Fruit fly (Drosophila melanogaster) whole organism, embryonic: ENCODE data around the gene CG11986.

Experiments
- Ada2b ChIP-seq: fragments of 200-800 bp; sonication (Bioruptor generic); IDR thresholded peaks from 2 replicates; pipeline ENCODE4 v1.3.6; 2022; ENCODE audit warnings: missing biosample characterization, missing genetic modification characterization
- CG11560 ChIP-seq: fragments of 200-800 bp; sonication (Bioruptor generic); IDR thresholded peaks from 3 replicates; pipeline ENCODE4 v1.3.6; 2022; ENCODE audit warnings: missing biosample characterization, missing genetic modification characterization
- CG13287 ChIP-seq: fragments of 200-800 bp; sonication (Bioruptor generic); IDR thresholded peaks from 2 replicates; pipeline ENCODE4 v1.3.6; 2022; ENCODE audit warnings: missing biosample characterization, missing genetic modification characterization; ENCODE audit not compliant: partially characterized antibody
- CG13296 ChIP-seq: fragments of 200-800 bp; sonication (Bioruptor generic); optimal IDR thresholded peaks from 3 replicates; lab custom pipeline; 2018; ENCODE audit warnings: missing biosample characterization, mild to moderate bottlenecking, missing genetic modification characterization
- CG13775 ChIP-seq: fragments of 200-800 bp; sonication (Bioruptor generic); optimal IDR thresholded peaks from 3 replicates; lab custom pipeline; 2017; ENCODE audit warnings: missing biosample characterization, mild to moderate bottlenecking, missing genetic modification characterization
- CG15514 ChIP-seq: fragments of 200-800 bp; sonication (Bioruptor generic); optimal IDR thresholded peaks from 3 replicates; lab custom pipeline; 2017; ENCODE audit warnings: missing biosample characterization, missing genetic modification characterization, mild to moderate bottlenecking, moderate library complexity, missing genetic modification reagents
- CG1647 ChIP-seq: fragments of 200-800 bp; sonication (Bioruptor generic); optimal IDR thresholded peaks from 3 replicates; lab custom pipeline; 2016; ENCODE audit warnings: missing biosample characterization, missing genetic modification characterization
- CG2120 ChIP-seq: fragments of 200-800 bp; sonication (Bioruptor generic); optimal IDR thresholded peaks from 3 replicates; lab custom pipeline; 2016; ENCODE audit warnings: missing biosample characterization, missing genetic modification characterization
- CG2202 ChIP-seq: fragments of 200-800 bp; sonication (Bioruptor generic); optimal IDR thresholded peaks from 2 replicates; lab custom pipeline; 2018; ENCODE audit warnings: missing biosample characterization, mild to moderate bottlenecking, missing genetic modification characterization
- CG31388 ChIP-seq: fragments of 200-800 bp; sonication (Bioruptor generic); optimal IDR thresholded peaks from 2 replicates; lab custom pipeline; 2016; ENCODE audit warnings: missing biosample characterization, missing genetic modification characterization
- CG3407 ChIP-seq: fragments of 200-800 bp; sonication (Bioruptor generic); optimal IDR thresholded peaks from 2 replicates; lab custom pipeline; 2018; ENCODE audit warnings: missing biosample characterization, mild to moderate bottlenecking, missing genetic modification characterization
- CG34376 ChIP-seq: fragments of 200-800 bp; sonication (Bioruptor generic); optimal IDR thresholded peaks from 2 replicates; lab custom pipeline; 2018; ENCODE audit warnings: missing biosample characterization, mild to moderate bottlenecking, missing genetic modification characterization
- CG42726 ChIP-seq: fragments of 200-800 bp; sonication (Bioruptor generic); IDR thresholded peaks from 2 replicates; pipeline ENCODE4 v1.3.6; 2022; ENCODE audit warnings: missing biosample characterization, missing genetic modification characterization; ENCODE audit not compliant: partially characterized antibody
- CG4617 ChIP-seq: fragments of 200-800 bp; sonication (Bioruptor generic); optimal IDR thresholded peaks from 3 replicates; lab custom pipeline; 2016; ENCODE audit warnings: missing biosample characterization, missing genetic modification characterization, borderline replicate concordance
- CG6654 ChIP-seq: fragments of 200-800 bp; sonication (Bioruptor generic); optimal IDR thresholded peaks from 2 replicates; lab custom pipeline; 2017; ENCODE audit warnings: missing biosample characterization, mild to moderate bottlenecking, missing genetic modification characterization
- CG7271 ChIP-seq: fragments of 200-800 bp; sonication (Bioruptor generic); optimal IDR thresholded peaks from 2 replicates; lab custom pipeline; 2018; ENCODE audit warnings: missing biosample characterization, mild to moderate bottlenecking, missing genetic modification characterization, moderate library complexity
- CG7357 ChIP-seq: fragments of 200-800 bp; sonication (Bioruptor generic); IDR thresholded peaks from 3 replicates; pipeline ENCODE4 v1.3.6; 2022; ENCODE audit warnings: missing biosample characterization, missing genetic modification characterization
- CG7928 ChIP-seq: fragments of 200-800 bp; sonication (Bioruptor generic); optimal IDR thresholded peaks from 2 replicates; lab custom pipeline; 2017; ENCODE audit warnings: missing biosample characterization, mild to moderate bottlenecking, missing genetic modification characterization
- CG8388 ChIP-seq: fragments of 200-800 bp; sonication (Bioruptor generic); optimal IDR thresholded peaks from 2 replicates; lab custom pipeline; 2019; ENCODE audit warnings: missing biosample characterization, mild to moderate bottlenecking, missing genetic modification characterization, moderate library complexity
- CHES-1-like ChIP-seq: fragments of 200-800 bp; sonication (Bioruptor generic); optimal IDR thresholded peaks from 2 replicates; lab custom pipeline; 2016; ENCODE audit warnings: missing biosample characterization, missing genetic modification characterization
- Gug ChIP-seq: fragments of 200-800 bp; sonication (Bioruptor generic); IDR thresholded peaks from 4 replicates; pipeline ENCODE4 v1.3.6; 2022; ENCODE audit warnings: missing biosample characterization, missing genetic modification characterization
- HmgD ChIP-seq: fragments of 200-800 bp; sonication (Bioruptor generic); optimal IDR thresholded peaks from 3 replicates; lab custom pipeline; 2016; ENCODE audit warnings: missing biosample characterization, missing genetic modification characterization
- Hmr ChIP-seq: fragments of 200-800 bp; sonication (Bioruptor generic); optimal IDR thresholded peaks from 3 replicates; lab custom pipeline; 2017; ENCODE audit warnings: mild to moderate bottlenecking, missing biosample characterization, missing genetic modification reagents, missing genetic modification characterization
- Hr78 ChIP-seq, 2 experiments: fragments of 200-800 bp in 1 of 2; fragments of >200 bp in 1 of 2; sonication (Bioruptor generic) in 1 of 2; optimal IDR thresholded peaks; 2 replicates each; lab custom pipeline; 2017 to 2019; ENCODE audit warnings: missing biosample characterization in 2 of 2, missing genetic modification characterization in 2 of 2, mild to moderate bottlenecking in 1 of 2, moderate library complexity in 1 of 2
- MESR4 ChIP-seq: fragments of 200-800 bp; sonication (Bioruptor generic); optimal IDR thresholded peaks from 2 replicates; lab custom pipeline; 2018; ENCODE audit warnings: missing biosample characterization, mild to moderate bottlenecking, missing genetic modification characterization, moderate library complexity
- Meics ChIP-seq: fragments of 200-800 bp; sonication (Bioruptor generic); optimal IDR thresholded peaks from 2 replicates; lab custom pipeline; 2017; ENCODE audit warnings: missing biosample characterization, mild to moderate bottlenecking, missing genetic modification characterization
- Oaz ChIP-seq: fragments of 200-800 bp; sonication (Bioruptor generic); IDR thresholded peaks from 2 replicates; pipeline ENCODE4 v1.3.6; 2022; ENCODE audit warnings: missing biosample characterization, missing genetic modification characterization
- PHDP ChIP-seq: fragments of 200-800 bp; sonication (Bioruptor generic); optimal IDR thresholded peaks from 3 replicates; lab custom pipeline; 2018; ENCODE audit warnings: missing biosample characterization, mild to moderate bottlenecking, missing genetic modification characterization, moderate library complexity
- abd-A ChIP-seq: fragments of 200-800 bp; sonication (Bioruptor generic); optimal IDR thresholded peaks from 3 replicates; lab custom pipeline; 2019; ENCODE audit warnings: missing biosample characterization, mild to moderate bottlenecking, missing genetic modification characterization, moderate library complexity
- cas ChIP-seq: fragments of 200-800 bp; sonication (Bioruptor generic); IDR thresholded peaks from 2 replicates; pipeline ENCODE4 v1.3.6; 2022; ENCODE audit warnings: missing biosample characterization, missing genetic modification characterization
- caup ChIP-seq: fragments of 200-800 bp; sonication (Bioruptor generic); optimal IDR thresholded peaks from 3 replicates; lab custom pipeline; 2017; ENCODE audit warnings: missing biosample characterization, mild to moderate bottlenecking, missing genetic modification characterization, moderate library complexity; ENCODE audit not compliant: severe bottlenecking
- cg ChIP-seq: fragments of 200-800 bp; sonication (Bioruptor generic); optimal IDR thresholded peaks from 3 replicates; lab custom pipeline; 2019; ENCODE audit warnings: missing biosample characterization, mild to moderate bottlenecking, missing genetic modification characterization, moderate library complexity
- disco-r ChIP-seq: fragments of 200-800 bp; sonication (Bioruptor generic); optimal IDR thresholded peaks from 2 replicates; lab custom pipeline; 2016; ENCODE audit warnings: missing biosample characterization, missing genetic modification characterization
- ems ChIP-seq: fragments of 200-800 bp; sonication (Bioruptor generic); optimal IDR thresholded peaks from 3 replicates; lab custom pipeline; 2016; ENCODE audit warnings: missing biosample characterization, missing genetic modification characterization
- ftz-f1 ChIP-seq: fragments of 200-800 bp; sonication (Bioruptor generic); optimal IDR thresholded peaks from 2 replicates; lab custom pipeline; 2016; ENCODE audit warnings: missing biosample characterization, missing genetic modification characterization
- gcm ChIP-seq: fragments of 200-800 bp; sonication (Bioruptor generic); optimal IDR thresholded peaks from 2 replicates; lab custom pipeline; 2019; ENCODE audit warnings: missing biosample characterization, mild to moderate bottlenecking, missing genetic modification characterization, moderate library complexity
- gem ChIP-seq: fragments of 200-800 bp; sonication (Bioruptor generic); optimal IDR thresholded peaks from 2 replicates; lab custom pipeline; 2019; ENCODE audit warnings: missing biosample characterization, mild to moderate bottlenecking, missing genetic modification characterization, moderate library complexity
- gsb ChIP-seq: fragments of 200-800 bp; sonication (Bioruptor generic); IDR thresholded peaks from 2 replicates; pipeline ENCODE4 v1.3.6; 2022; ENCODE audit warnings: missing biosample characterization, missing genetic modification characterization
- hbn ChIP-seq: fragments of 200-800 bp; sonication (Bioruptor generic); IDR thresholded peaks from 2 replicates; pipeline ENCODE4 v1.3.6; 2022; ENCODE audit warnings: missing biosample characterization, missing genetic modification characterization; ENCODE audit not compliant: partially characterized antibody
- inv ChIP-seq: fragments of 200-800 bp; sonication (Bioruptor generic); IDR thresholded peaks from 2 replicates; pipeline ENCODE4 v1.3.6; 2022; ENCODE audit warnings: missing biosample characterization, missing genetic modification characterization; ENCODE audit not compliant: partially characterized antibody
- jing ChIP-seq: fragments of 200-800 bp; sonication (Bioruptor generic); optimal IDR thresholded peaks from 2 replicates; lab custom pipeline; 2018; ENCODE audit warnings: missing biosample characterization, mild to moderate bottlenecking, missing genetic modification characterization
- mirr ChIP-seq: fragments of 200-800 bp; sonication (Bioruptor generic); optimal IDR thresholded peaks from 3 replicates; lab custom pipeline; 2018; ENCODE audit warnings: missing biosample characterization, mild to moderate bottlenecking, missing genetic modification characterization
- pb ChIP-seq: fragments of 200-800 bp; sonication (Bioruptor generic); optimal IDR thresholded peaks from 3 replicates; lab custom pipeline; 2016; ENCODE audit warnings: missing biosample characterization, missing genetic modification characterization
- repo ChIP-seq: fragments of 200-800 bp; sonication (Bioruptor generic); optimal IDR thresholded peaks from 2 replicates; lab custom pipeline; 2016; ENCODE audit warnings: missing biosample characterization, missing genetic modification characterization
- rib ChIP-seq: fragments of 200-800 bp; sonication (Bioruptor generic); IDR thresholded peaks from 2 replicates; pipeline ENCODE4 v1.3.6; 2022; ENCODE audit warnings: missing biosample characterization, missing genetic modification characterization
- scrt ChIP-seq: fragments of 200-800 bp; sonication (Bioruptor generic); optimal IDR thresholded peaks from 2 replicates; lab custom pipeline; 2018; ENCODE audit warnings: missing biosample characterization, mild to moderate bottlenecking, missing genetic modification characterization, moderate library complexity
- sd ChIP-seq: fragments of 200-800 bp; sonication (Bioruptor generic); optimal IDR thresholded peaks from 3 replicates; lab custom pipeline; 2018; ENCODE audit warnings: missing biosample characterization, mild to moderate bottlenecking, missing genetic modification characterization, moderate library complexity
- slbo ChIP-seq: fragments of 200-800 bp; sonication (Bioruptor generic); IDR thresholded peaks from 2 replicates; pipeline ENCODE4 v1.3.6; 2022; ENCODE audit warnings: missing biosample characterization, missing genetic modification characterization
- sna ChIP-seq: fragments of 200-800 bp; sonication (Bioruptor generic); IDR thresholded peaks from 2 replicates; pipeline ENCODE4 v1.3.6; 2022; ENCODE audit warnings: missing biosample characterization, missing genetic modification characterization; ENCODE audit not compliant: partially characterized antibody
- vfl ChIP-seq: fragments of 200-800 bp; sonication (Bioruptor generic); optimal IDR thresholded peaks from 2 replicates; lab custom pipeline; 2016; ENCODE audit warnings: missing biosample characterization, missing genetic modification characterization

The CG11986 gene

dm6 chr3R:9038652-9039051, 23.4 kb downstream of the CG11986 start, which contains the start of gene hyx (continued):
- peak; percentile 16 for TF ChIP-seq mirr
- TF ChIP-seq CG15514 = peak; percentile 57
- peak; percentile 0 for TF ChIP-seq PHDP (tag; lab: Kevin White, UChicago)
- no peak for TF ChIP-seq CG7271 (tag; lab: Kevin White, UChicago)
- peak; percentile 94 for TF ChIP-seq CG13287 (GFP tag; lab: Robert Waterston, UW)
- no peak for TF ChIP-seq pb (GFP tag; lab: Kevin White, UChicago)
- peak; percentile 86 for TF ChIP-seq sd (tag; lab: Kevin White, UChicago)
- TF ChIP-seq Gug (GFP tag; lab: Robert Waterston, UW) = peak; percentile 34; the same call in 1 of the 4 replicates
- TF ChIP-seq gem (tag; lab: Kevin White, UChicago) = peak; percentile 53
- peak; percentile 36 for TF ChIP-seq Meics (GFP tag; lab: Kevin White, UChicago)
- peak; percentile 81 for TF ChIP-seq cg
- TF ChIP-seq CG8388 (GFP tag; lab: Kevin White, UChicago) = peak; percentile 41
- TF ChIP-seq Hr78 (GFP tag; optimal IDR thresholded peaks at IDR 0.05; lab: Kevin White, UChicago) = peak in 1 of 2 experiments; percentile 88
- no peak for TF ChIP-seq CG6654 (GFP tag; lab: Kevin White, UChicago)
- TF ChIP-seq CG2120 = peak; percentile 77
- TF ChIP-seq MESR4 = no peak
- peak; percentile 43 for TF ChIP-seq scrt
- TF ChIP-seq gcm = peak; percentile 3
- no peak for TF ChIP-seq jing (GFP tag; lab: Kevin White, UChicago)
- TF ChIP-seq CHES-1-like (GFP tag; lab: Kevin White, UChicago) = peak; percentile 55
- TF ChIP-seq CG2202 (tag; lab: Kevin White, UChicago) = no peak
- TF ChIP-seq HmgD (GFP tag; lab: Kevin White, UChicago) = no peak
- TF ChIP-seq CG11560 (tag; lab: Robert Waterston, UW) = no peak
- peak; percentile 56 for TF ChIP-seq CG13296 (GFP tag; lab: Kevin White, UChicago)
- no peak for TF ChIP-seq CG3407
- TF ChIP-seq CG34376 (GFP tag; lab: Kevin White, UChicago) = peak; percentile 31
- no peak for TF ChIP-seq gsb (GFP tag; lab: Robert Waterston, UW)
- no peak for TF ChIP-seq abd-A (tag; lab: Kevin White, UChicago)
- TF ChIP-seq ems (GFP tag; lab: Kevin White, UChicago) = peak; percentile 20
- 0 out of 2 replicates have a peak, but pooled peaks have one; percentile 27 for TF ChIP-seq cas (GFP tag; lab: Robert Waterston, UW)
- TF ChIP-seq CG4617 = no peak
- peak; percentile 36 for TF ChIP-seq CG1647 (GFP tag; lab: Kevin White, UChicago)
- TF ChIP-seq disco-r (GFP tag; lab: Kevin White, UChicago) = no peak
- TF ChIP-seq CG7928 (GFP tag; lab: Kevin White, UChicago) = no peak
- no peak for TF ChIP-seq Ada2b (GFP tag; lab: Robert Waterston, UW)
- no peak for TF ChIP-seq CG31388 (GFP tag; lab: Kevin White, UChicago)
- TF ChIP-seq caup = peak; percentile 29
- TF ChIP-seq CG42726 (GFP tag; lab: Robert Waterston, UW) = no peak
- no peak for TF ChIP-seq repo (GFP tag; lab: Kevin White, UChicago)
- TF ChIP-seq vfl = peak; percentile 46
- peak; percentile 34 for TF ChIP-seq CG13775 (GFP tag; lab: Kevin White, UChicago)
- TF ChIP-seq inv (GFP tag; lab: Robert Waterston, UW) = peak; percentile 60
- peak; percentile 54 for TF ChIP-seq Hmr
- TF ChIP-seq slbo (GFP tag; lab: Robert Waterston, UW) = peak; percentile 62; the same call in 1 of the 2 replicates
- TF ChIP-seq ftz-f1 (GFP tag; lab: Kevin White, UChicago) = peak; percentile 95
- TF ChIP-seq Oaz (GFP tag; lab: Robert Waterston, UW) = no peak
- no peak for TF ChIP-seq CG7357
- peak; percentile 85 for TF ChIP-seq sna
- TF ChIP-seq hbn (GFP tag; lab: Robert Waterston, UW) = peak; percentile 84
- TF ChIP-seq rib (GFP tag; lab: Robert Waterston, UW) = no peak
